Worm (Caenorhabditis elegans) whole organism, late embryonic: ENCODE data around the gene K03A11.6.
A peak's percentile ranks its signal among the peaks of the same experiment; 100 is the strongest.

Source experiments
- K02D7.2 ChIP-seq: sonication (generic microtip); optimal IDR thresholded peaks from 2 replicates; lab custom pipeline; 2017; ENCODE audit warnings: mild to moderate bottlenecking, missing genetic modification characterization, missing compliant biosample characterization
- K09A11.1 ChIP-seq: sonication (generic microtip); optimal IDR thresholded peaks from 2 replicates; lab custom pipeline; 2017; ENCODE audit warnings: antibody characterized with exemption, mild to moderate bottlenecking, missing genetic modification characterization, missing compliant biosample characterization; ENCODE audit not compliant: insufficient read depth
- ceh-48 ChIP-seq: sonication (generic microtip); optimal IDR thresholded peaks from 2 replicates; lab custom pipeline; 2016; ENCODE audit warnings: missing genetic modification characterization, inconsistent platforms, missing compliant biosample characterization
- dmd-4 ChIP-seq: sonication (generic microtip); optimal IDR thresholded peaks from 2 replicates; lab custom pipeline; 2016; ENCODE audit warnings: borderline replicate concordance, missing genetic modification characterization, missing compliant biosample characterization
- elt-2 ChIP-seq: sonication (generic microtip); optimal IDR thresholded peaks from 2 replicates; lab custom pipeline; 2016; ENCODE audit warnings: missing genetic modification reagents, missing genetic modification characterization, missing compliant biosample characterization
- ets-4 ChIP-seq: sonication (generic microtip); optimal IDR thresholded peaks from 2 replicates; lab custom pipeline; 2016; ENCODE audit warnings: missing genetic modification characterization, missing compliant biosample characterization
- fkh-10 ChIP-seq: fragments of 150-350 bp; optimal IDR thresholded peaks from 2 replicates; lab custom pipeline; 2014; ENCODE audit warnings: missing biosample characterization, missing genetic modification reagents, missing genetic modification characterization
- hlh-8 ChIP-seq: sonication (generic microtip); optimal IDR thresholded peaks from 2 replicates; lab custom pipeline; 2016; ENCODE audit warnings: missing genotype, missing genetic modification characterization, missing compliant biosample characterization
- nhr-11 ChIP-seq: fragments of 150-350 bp; optimal IDR thresholded peaks from 2 replicates; lab custom pipeline; 2014; ENCODE audit warnings: missing biosample characterization, missing genetic modification characterization
- npax-4 ChIP-seq: sonication (generic microtip); optimal IDR thresholded peaks from 2 replicates; lab custom pipeline; 2016; ENCODE audit warnings: missing genetic modification characterization, missing compliant biosample characterization
- pag-3 ChIP-seq: sonication (generic microtip); optimal IDR thresholded peaks from 2 replicates; lab custom pipeline; 2016; ENCODE audit warnings: missing compliant biosample characterization, missing genetic modification characterization, borderline replicate concordance
- pax-1 ChIP-seq: fragments of 150-350 bp; optimal IDR thresholded peaks from 2 replicates; lab custom pipeline; 2014; ENCODE audit warnings: missing biosample characterization, missing genetic modification characterization
- rnt-1 ChIP-seq: sonication (generic microtip); optimal IDR thresholded peaks from 2 replicates; lab custom pipeline; 2016; ENCODE audit warnings: missing genetic modification characterization, missing compliant biosample characterization

- TF ChIP-seq hlh-8 (no peak), ceh-48 (tag; lab: Kevin White, UChicago) (no peak), rnt-1 (no peak), dmd-4 (tag; lab: Kevin White, UChicago) (no peak), K02D7.2 (tag; lab: Kevin White, UChicago) (no peak), nhr-11 (no peak), fkh-10 (GFP tag; lab: Kevin White, UChicago) (no peak), K09A11.1 (no peak), npax-4 (tag; lab: Kevin White, UChicago) (no peak), pag-3 (no peak), pax-1 (tag; lab: Kevin White, UChicago) (no peak), elt-2 (tag; lab: Kevin White, UChicago) (peak; percentile 7), ets-4 (tag; lab: Kevin White, UChicago) (no peak)
Observed at ce11 chrX:13059984-13060383, 4.3 kb downstream of the K03A11.6 start.
